Worm (Caenorhabditis elegans) whole organism, young adult: ENCODE data around the gene T19H12.6.

Source experiments
- B0019.2 ChIP-seq: fragments of 200-800 bp; sonication (Bioruptor generic); conservative IDR thresholded peaks from 2 replicates; pipeline ENCODE4 v1.3.6; 2022; ENCODE audit warnings: missing genetic modification reagents, missing genetic modification characterization, missing compliant biosample characterization
- C17E4.6 ChIP-seq: fragments of 200-800 bp; sonication (Bioruptor generic); IDR thresholded peaks from 2 replicates; pipeline ENCODE4 v1.3.6; 2022; ENCODE audit warnings: missing genetic modification reagents, missing genetic modification characterization, missing compliant biosample characterization
- D2030.7 ChIP-seq: fragments of 200-800 bp; sonication (Bioruptor generic); IDR thresholded peaks from 2 replicates; pipeline ENCODE4 v1.3.6; 2022; ENCODE audit warnings: missing genetic modification reagents, missing genetic modification characterization, missing compliant biosample characterization
- F23B12.7 ChIP-seq: sonication (generic microtip); optimal IDR thresholded peaks from 2 replicates; lab custom pipeline; 2017; ENCODE audit warnings: missing genetic modification characterization, mild to moderate bottlenecking, missing compliant biosample characterization, antibody characterized with exemption, moderate library complexity; ENCODE audit not compliant: insufficient read depth
- F49E8.2 ChIP-seq: sonication (generic microtip); optimal IDR thresholded peaks from 3 replicates; lab custom pipeline; 2017; ENCODE audit warnings: missing genetic modification characterization, mild to moderate bottlenecking, missing compliant biosample characterization, antibody characterized with exemption, moderate library complexity; ENCODE audit not compliant: insufficient read depth
- Y53G8AR.9 ChIP-seq: fragments of 200-800 bp; sonication (Bioruptor generic); conservative IDR thresholded peaks from 2 replicates; pipeline ENCODE4 v1.3.6; 2022; ENCODE audit warnings: missing genetic modification reagents, missing genetic modification characterization, missing compliant biosample characterization
- Y56A3A.18 ChIP-seq: fragments of 200-800 bp; sonication (Bioruptor generic); IDR thresholded peaks from 2 replicates; pipeline ENCODE4 v1.3.6; 2022; ENCODE audit warnings: missing genetic modification reagents, missing genetic modification characterization, missing compliant biosample characterization
- Y67H2A.10 ChIP-seq: fragments of 200-800 bp; sonication (Bioruptor generic); conservative IDR thresholded peaks from 2 replicates; pipeline ENCODE4 v1.3.6; 2022; ENCODE audit warnings: missing genetic modification reagents, missing genetic modification characterization, missing compliant biosample characterization
- Y79H2A.3 ChIP-seq: fragments of 200-800 bp; sonication (Bioruptor generic); conservative IDR thresholded peaks from 2 replicates; pipeline ENCODE4 v1.3.6; 2022; ENCODE audit warnings: missing genetic modification reagents, missing genetic modification characterization, missing compliant biosample characterization
- ama-1 ChIP-seq, 3 experiments: fragments of 150-350 bp in 1 of 3; sonication (generic microtip) in 2 of 3; optimal IDR thresholded peaks; 2 replicates each; lab custom pipeline; 2014 to 2018; ENCODE audit warnings: missing biosample characterization in 2 of 3, missing genetic modification characterization in 2 of 3, missing genetic modification reagents in 2 of 3
- aptf-2 ChIP-seq: fragments of 200-800 bp; sonication (Bioruptor generic); conservative IDR thresholded peaks from 2 replicates; pipeline ENCODE4 v1.3.6; 2022; ENCODE audit warnings: missing genetic modification reagents, missing genetic modification characterization, missing compliant biosample characterization
- atf-7 ChIP-seq: sonication (generic microtip); optimal IDR thresholded peaks from 2 replicates; lab custom pipeline; 2017; ENCODE audit warnings: mild to moderate bottlenecking, missing genetic modification characterization, missing compliant biosample characterization
- athp-1 ChIP-seq: sonication (generic microtip); optimal IDR thresholded peaks from 2 replicates; lab custom pipeline; 2017; ENCODE audit warnings: mild to moderate bottlenecking, missing genetic modification characterization, missing compliant biosample characterization
- attf-6 ChIP-seq: fragments of 200-800 bp; sonication (Bioruptor generic); IDR thresholded peaks from 2 replicates; pipeline ENCODE4 v1.3.6; 2022; ENCODE audit warnings: missing genetic modification reagents, missing genetic modification characterization, missing compliant biosample characterization
- ceh-100 ChIP-seq: fragments of 200-800 bp; sonication (Bioruptor generic); IDR thresholded peaks from 2 replicates; pipeline ENCODE4 v1.3.6; 2022; ENCODE audit warnings: missing genetic modification reagents, missing genetic modification characterization, missing compliant biosample characterization
- ceh-79 ChIP-seq: sonication (generic microtip); optimal IDR thresholded peaks from 2 replicates; lab custom pipeline; 2017; ENCODE audit warnings: mild to moderate bottlenecking, missing genetic modification characterization, missing compliant biosample characterization
- die-1 ChIP-seq: sonication (generic microtip); optimal IDR thresholded peaks from 2 replicates; lab custom pipeline; 2016; ENCODE audit warnings: missing genotype, mild to moderate bottlenecking, missing genetic modification characterization, missing compliant biosample characterization
- dox-1 ChIP-seq: fragments of 200-800 bp; sonication (Bioruptor generic); IDR thresholded peaks from 2 replicates; pipeline ENCODE4 v1.3.6; 2022; ENCODE audit warnings: missing genetic modification reagents, missing genetic modification characterization, missing compliant biosample characterization
- dpl-1 ChIP-seq: fragments of 150-350 bp; optimal IDR thresholded peaks from 2 replicates; lab custom pipeline; 2014; ENCODE audit warnings: missing biosample characterization, missing genetic modification reagents, missing genetic modification characterization
- egrh-3 ChIP-seq: fragments of 200-800 bp; sonication (Bioruptor generic); IDR thresholded peaks from 2 replicates; pipeline ENCODE4 v1.3.6; 2022; ENCODE audit warnings: missing genetic modification reagents, missing genetic modification characterization, missing compliant biosample characterization
- ekl-4 ChIP-seq: fragments of 200-800 bp; sonication (Bioruptor generic); IDR thresholded peaks from 2 replicates; pipeline ENCODE4 v1.3.6; 2022; ENCODE audit warnings: missing genetic modification reagents, missing genetic modification characterization, missing compliant biosample characterization
- hlh-26 ChIP-seq: fragments of 200-800 bp; sonication (Bioruptor generic); conservative IDR thresholded peaks from 2 replicates; pipeline ENCODE4 v1.3.6; 2022; ENCODE audit warnings: missing genetic modification reagents, missing genetic modification characterization, missing compliant biosample characterization
- hmg-1.2 ChIP-seq: fragments of 200-800 bp; sonication (Bioruptor generic); IDR thresholded peaks from 2 replicates; pipeline ENCODE4 v1.3.6; 2022; ENCODE audit warnings: missing genetic modification reagents, missing genetic modification characterization, missing compliant biosample characterization
- hrde-1 ChIP-seq: sonication (generic microtip); optimal IDR thresholded peaks from 2 replicates; lab custom pipeline; 2016; ENCODE audit warnings: missing genetic modification characterization, mild to moderate bottlenecking, missing compliant biosample characterization, moderate library complexity, missing genotype, missing genetic modification reagents, borderline replicate concordance
- let-526 ChIP-seq: fragments of 200-800 bp; sonication (Bioruptor generic); IDR thresholded peaks from 2 replicates; pipeline ENCODE4 v1.3.6; 2022; ENCODE audit warnings: missing genetic modification reagents, missing genetic modification characterization, missing compliant biosample characterization
- lin-35 ChIP-seq, 3 experiments: fragments of 150-350 bp in 2 of 3; sonication (generic microtip) in 1 of 3; optimal IDR thresholded peaks; 2 replicates each; lab custom pipeline; 2014 to 2018; ENCODE audit warnings: missing biosample characterization in 3 of 3, missing genetic modification characterization in 3 of 3, missing genetic modification reagents in 3 of 3
- lin-40 ChIP-seq: sonication (generic microtip); optimal IDR thresholded peaks from 2 replicates; lab custom pipeline; 2016; ENCODE audit warnings: missing genetic modification characterization, mild to moderate bottlenecking, missing compliant biosample characterization, missing genotype, missing genetic modification reagents
- lir-1 ChIP-seq: fragments of 200-800 bp; sonication (Bioruptor generic); conservative IDR thresholded peaks from 2 replicates; pipeline ENCODE4 v1.3.6; 2022; ENCODE audit warnings: missing genetic modification reagents, missing genetic modification characterization, missing compliant biosample characterization
- lsy-27 ChIP-seq: sonication (generic microtip); optimal IDR thresholded peaks from 2 replicates; lab custom pipeline; 2017; ENCODE audit warnings: missing genetic modification characterization, mild to moderate bottlenecking, missing compliant biosample characterization, antibody characterized with exemption, missing genotype, borderline replicate concordance; ENCODE audit not compliant: insufficient read depth
- madf-3 ChIP-seq: fragments of 200-800 bp; sonication (Bioruptor generic); IDR thresholded peaks from 2 replicates; pipeline ENCODE4 v1.3.6; 2022; ENCODE audit warnings: missing genetic modification reagents, missing genetic modification characterization, missing compliant biosample characterization
- mcd-1 ChIP-seq: fragments of 200-800 bp; sonication (Bioruptor generic); IDR thresholded peaks from 2 replicates; pipeline ENCODE4 v1.3.6; 2022; ENCODE audit warnings: missing genetic modification reagents, missing genetic modification characterization, missing compliant biosample characterization
- mxl-1 ChIP-seq: sonication (generic microtip); optimal IDR thresholded peaks from 2 replicates; lab custom pipeline; 2016; ENCODE audit warnings: missing genetic modification characterization, missing compliant biosample characterization
- nfya-2 ChIP-seq: fragments of 200-800 bp; sonication (Bioruptor generic); IDR thresholded peaks from 2 replicates; pipeline ENCODE4 v1.3.6; 2022; ENCODE audit warnings: missing genetic modification reagents, missing genetic modification characterization, missing compliant biosample characterization
- nhr-120 ChIP-seq: fragments of 200-800 bp; sonication (Bioruptor generic); IDR thresholded peaks from 2 replicates; pipeline ENCODE4 v1.3.6; 2022; ENCODE audit warnings: missing genetic modification characterization, missing compliant biosample characterization
- nhr-27 ChIP-seq: fragments of 200-800 bp; sonication (Bioruptor generic); optimal IDR thresholded peaks from 2 replicates; lab custom pipeline; 2018; ENCODE audit warnings: mild to moderate bottlenecking, missing genetic modification characterization, moderate library complexity, missing compliant biosample characterization
- rcor-1 ChIP-seq: fragments of 200-800 bp; sonication (Bioruptor generic); IDR thresholded peaks from 2 replicates; pipeline ENCODE4 v1.3.6; 2022; ENCODE audit warnings: missing genetic modification reagents, missing genetic modification characterization, missing compliant biosample characterization
- snpc-1.1 ChIP-seq: sonication (generic microtip); optimal IDR thresholded peaks from 2 replicates; lab custom pipeline; 2017; ENCODE audit warnings: missing genetic modification characterization, mild to moderate bottlenecking, missing compliant biosample characterization, antibody characterized with exemption, moderate library complexity, missing genotype, missing genetic modification reagents; ENCODE audit not compliant: insufficient read depth
- snpc-3.4 ChIP-seq: sonication (generic microtip); optimal IDR thresholded peaks from 2 replicates; lab custom pipeline; 2017; ENCODE audit warnings: missing genetic modification characterization, mild to moderate bottlenecking, missing compliant biosample characterization, antibody characterized with exemption, moderate library complexity, missing genotype, missing genetic modification reagents
- somi-1 ChIP-seq: fragments of 200-800 bp; sonication (Bioruptor generic); optimal IDR thresholded peaks from 2 replicates; lab custom pipeline; 2018; ENCODE audit warnings: mild to moderate bottlenecking, missing genetic modification characterization, missing compliant biosample characterization
- tbp1 ChIP-seq: fragments of 200-800 bp; sonication (Bioruptor generic); optimal IDR thresholded peaks from 2 replicates; lab custom pipeline; 2018; ENCODE audit warnings: mild to moderate bottlenecking, missing genetic modification characterization, missing compliant biosample characterization
- unc-130 ChIP-seq: sonication (generic microtip); optimal IDR thresholded peaks from 2 replicates; lab custom pipeline; 2016; ENCODE audit warnings: missing genetic modification reagents, missing genetic modification characterization, missing compliant biosample characterization
- zfh-2 ChIP-seq: fragments of 200-800 bp; sonication (Bioruptor generic); conservative IDR thresholded peaks from 2 replicates; pipeline ENCODE4 v1.3.6; 2022; ENCODE audit warnings: missing genetic modification reagents, missing genetic modification characterization, missing compliant biosample characterization
- ztf-28 ChIP-seq: fragments of 200-800 bp; sonication (Bioruptor generic); IDR thresholded peaks from 2 replicates; pipeline ENCODE4 v1.3.6; 2022; ENCODE audit warnings: missing genetic modification reagents, missing genetic modification characterization, missing compliant biosample characterization

T19H12.6 gene

ce11 chrV:4891305-4891704 is 13.8 kb upstream of the T19H12.6 start (continued):
- TF ChIP-seq lsy-27 (no peak), F49E8.2 (tag; lab: Kevin White, UChicago) (peak; percentile 38), attf-6 (GFP tag; lab: Robert Waterston, UW) (peak; percentile 70; the same call in 1 of the 2 replicates), Y56A3A.18 (0 out of 2 replicates have a peak, but pooled peaks have one; percentile 6)

DNA sequence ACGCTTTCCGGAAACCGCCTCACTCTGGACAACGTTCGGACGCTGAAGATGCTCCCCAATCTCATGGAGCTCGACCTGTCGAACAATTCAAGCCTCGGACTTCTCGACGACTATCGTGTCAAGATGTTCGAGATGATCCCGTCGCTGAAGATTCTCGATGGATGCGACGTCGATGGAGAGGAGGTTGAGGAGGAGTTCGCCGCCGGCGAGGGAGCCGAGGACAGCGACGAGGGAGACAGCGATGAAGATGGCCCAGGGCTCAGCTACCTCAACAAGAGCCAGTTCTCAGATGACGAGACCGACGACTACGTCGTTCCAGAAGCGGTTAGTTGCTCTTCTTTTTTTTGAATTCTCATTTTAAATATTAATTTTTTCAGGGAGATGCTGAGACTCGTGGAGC is 13.3 kb upstream of the T19H12.6 start:
- TF ChIP-seq mxl-1 (tag; lab: Kevin White, UChicago) (no peak), ztf-28 (no peak), F23B12.7 (no peak), atf-7 (tag; lab: Kevin White, UChicago) (no peak), egrh-3 (peak; percentile 70; the same call in 1 of the 2 replicates), ama-1 (optimal IDR thresholded peaks at IDR 0.05; lab: Kevin White, UChicago) (no peak), ama-1 (GFP tag; optimal IDR thresholded peaks at IDR 0.05; lab: Kevin White, UChicago) (no peak), zfh-2 (peak; percentile 81), tbp1 (GFP tag; lab: Kevin White, UChicago) (no peak), somi-1 (GFP tag; lab: Kevin White, UChicago) (no peak), let-526 (no peak), athp-1 (tag; lab: Kevin White, UChicago) (no peak), Y67H2A.10 (GFP tag; lab: Robert Waterston, UW) (no peak)
- TF ChIP-seq, all 124 proteins: peak for 2

DNA sequence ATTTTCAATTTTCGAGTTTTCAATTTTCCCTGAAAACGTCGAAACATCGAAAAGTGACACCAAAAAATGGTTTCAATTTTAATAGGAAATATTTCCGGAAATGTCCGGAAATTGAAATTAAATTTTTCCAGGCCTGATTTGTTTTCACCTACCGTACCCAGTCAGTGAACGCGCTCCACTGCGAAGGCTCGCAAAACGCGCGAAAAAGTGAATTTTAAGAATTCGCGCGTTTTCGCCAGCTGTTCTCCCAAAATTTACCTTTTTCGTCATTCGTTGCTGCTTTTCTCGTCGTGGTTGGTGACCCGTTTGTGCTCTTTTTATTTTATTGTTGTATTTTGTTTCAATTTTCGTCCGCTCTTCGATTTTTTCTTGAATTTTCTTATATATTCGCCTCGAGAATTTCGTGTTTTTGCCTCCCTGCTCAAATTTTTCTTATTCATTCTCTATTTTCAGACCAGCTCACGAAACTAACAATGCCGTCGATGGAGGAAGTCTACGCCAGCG is 12.5 kb upstream of the T19H12.6 start, which contains the start of gene T19H12.2:
Gene T19H12.2, plus strand, starts transcription at position 454 of the 504 bp plus-strand sequence.
- TF ChIP-seq ceh-79 (tag; lab: Kevin White, UChicago) (no peak), hrde-1 (tag; lab: Kevin White, UChicago) (peak; percentile 41), B0019.2 (GFP tag; lab: Robert Waterston, UW) (peak; percentile 93), F49E8.2 (tag; lab: Kevin White, UChicago) (peak; percentile 91), lin-35 (GFP tag; optimal IDR thresholded peaks at IDR 0.05; lab: Kevin White, UChicago) (peak in 2 of 3 experiments; percentile 58 to 93), die-1 (tag; lab: Kevin White, UChicago) (no peak), nfya-2 (GFP tag; lab: Robert Waterston, UW) (no peak), lir-1 (GFP tag; lab: Robert Waterston, UW) (peak; percentile 71; the same call in 1 of the 2 replicates), hmg-1.2 (GFP tag; lab: Robert Waterston, UW) (peak; percentile 74), Y79H2A.3 (GFP tag; lab: Robert Waterston, UW) (peak; percentile 86; the same call in 1 of the 2 replicates), snpc-1.1 (tag; lab: Kevin White, UChicago) (peak; percentile 74), hlh-26 (GFP tag; lab: Robert Waterston, UW) (no peak), lin-40 (no peak), ceh-100 (GFP tag; lab: Robert Waterston, UW) (peak; percentile 38; the same call in 1 of the 2 replicates), ekl-4 (GFP tag; lab: Robert Waterston, UW) (peak; percentile 90), Y67H2A.10 (GFP tag; lab: Robert Waterston, UW) (peak; percentile 50; the same call in 1 of the 2 replicates), madf-3 (GFP tag; lab: Robert Waterston, UW) (peak; percentile 92), C17E4.6 (peak; percentile 91), Y53G8AR.9 (GFP tag; lab: Robert Waterston, UW) (peak; percentile 78), nhr-27 (tag; lab: Kevin White, UChicago) (no peak), F23B12.7 (no peak), ztf-28 (peak; percentile 94), mcd-1 (GFP tag; lab: Robert Waterston, UW) (peak; percentile 97), attf-6 (GFP tag; lab: Robert Waterston, UW) (peak; percentile 41; the same call in 1 of the 2 replicates), dox-1 (GFP tag; lab: Robert Waterston, UW) (peak; percentile 95), aptf-2 (GFP tag; lab: Robert Waterston, UW) (peak; percentile 66), dpl-1 (GFP tag; lab: Kevin White, UChicago) (peak; percentile 94), nhr-120 (GFP tag; lab: Robert Waterston, UW) (no peak), rcor-1 (GFP tag; lab: Robert Waterston, UW) (peak; percentile 93), D2030.7 (GFP tag; lab: Robert Waterston, UW) (peak; percentile 98), snpc-3.4 (tag; lab: Kevin White, UChicago) (peak; percentile 93), unc-130 (GFP tag; lab: Kevin White, UChicago) (peak; percentile 83)
